Fruit fly (Drosophila melanogaster) whole organism, adult: ENCODE measurements around the gene SPE.

Experiments used
- CG12768 ChIP-seq: fragments of 200-800 bp; sonication (Bioruptor generic); optimal IDR thresholded peaks from 2 replicates; lab custom pipeline; 2017; ENCODE audit warnings: missing biosample characterization, missing genetic modification characterization, mild to moderate bottlenecking, moderate library complexity, missing genetic modification reagents
- CG1620 ChIP-seq: fragments of 200-800 bp; sonication (Bioruptor generic); optimal IDR thresholded peaks from 2 replicates; lab custom pipeline; 2016; ENCODE audit warnings: missing biosample characterization, missing genetic modification characterization
- Clk ChIP-seq: fragments of 200-800 bp; sonication (Bioruptor generic); optimal IDR thresholded peaks from 2 replicates; lab custom pipeline; 2017; ENCODE audit warnings: missing biosample characterization, missing genetic modification characterization
- Crg-1 ChIP-seq: fragments of 200-800 bp; sonication (Bioruptor generic); optimal IDR thresholded peaks from 2 replicates; lab custom pipeline; 2016; ENCODE audit warnings: missing biosample characterization, missing genetic modification characterization
- kay ChIP-seq: fragments of 200-800 bp; sonication (Bioruptor generic); peaks from one replicate; lab custom pipeline; 2016; ENCODE audit warnings: missing biosample characterization, missing genetic modification characterization, borderline replicate concordance
- pad ChIP-seq: fragments of 200-800 bp; sonication (Bioruptor generic); optimal IDR thresholded peaks from 3 replicates; lab custom pipeline; 2017; ENCODE audit warnings: missing biosample characterization, missing genetic modification characterization, mild to moderate bottlenecking, moderate library complexity, missing genetic modification reagents
- toe ChIP-seq: fragments of 200-800 bp; sonication (Bioruptor generic); optimal IDR thresholded peaks from 2 replicates; lab custom pipeline; 2016; ENCODE audit warnings: missing biosample characterization, missing genetic modification characterization

- no peak for TF ChIP-seq pad (GFP tag; lab: Kevin White, UChicago)
- TF ChIP-seq toe (GFP tag; lab: Kevin White, UChicago) = no peak
- peak; percentile 32 for TF ChIP-seq CG12768 (GFP tag; lab: Kevin White, UChicago)
- TF ChIP-seq kay (GFP tag; lab: Kevin White, UChicago) = no peak
- TF ChIP-seq CG1620 (GFP tag; lab: Kevin White, UChicago) = no peak
- no peak for TF ChIP-seq Crg-1 (GFP tag; lab: Kevin White, UChicago)
- no peak for TF ChIP-seq Clk (GFP tag; lab: Kevin White, UChicago)
Measured at dm6 chr3R:23725711-23726349, 39.8 kb downstream of the SPE start.
